Worm (Caenorhabditis elegans): ENCODE data around the gene Y51H7C.7.

Y51H7C.7 gene

ce11 chrII:1362423-1362822 is 39.9 kb upstream of the Y51H7C.7 start:
- no peak for TF ChIP-seq pha-4 (tag; optimal IDR thresholded peaks at IDR 0.05)
- no peak for TF ChIP-seq Y22D7AL.16 (tag; optimal IDR thresholded peaks at IDR 0.05)
- no peak for TF ChIP-seq syd-9 (tag; optimal IDR thresholded peaks at IDR 0.05)
- TF ChIP-seq mec-3 (tag; optimal IDR thresholded peaks at IDR 0.05; ENCODE audit: borderline replicate concordance), result no peak
- TF ChIP-seq ets-4 (tag; optimal IDR thresholded peaks at IDR 0.05), result no peak
- TF ChIP-seq hlh-15 (tag; optimal IDR thresholded peaks at IDR 0.05), result no peak
- no peak for TF ChIP-seq pag-3 (tag; optimal IDR thresholded peaks at IDR 0.05; ENCODE audit: borderline replicate concordance)
- no peak for TF ChIP-seq ttx-3 (tag; optimal IDR thresholded peaks at IDR 0.05)
- no peak for TF ChIP-seq fkh-6 (tag; optimal IDR thresholded peaks at IDR 0.05)
- TF ChIP-seq gmeb-2 (tag; optimal IDR thresholded peaks at IDR 0.05), result no peak
- TF ChIP-seq ztf-16 (tag; optimal IDR thresholded peaks at IDR 0.05), result no peak

ce11 chrII:1365985-1366384 is 36.4 kb upstream of the Y51H7C.7 start:
- no peak for TF ChIP-seq madf-2 (tag; optimal IDR thresholded peaks at IDR 0.05)

ce11 chrII:1368756-1369155 is 33.6 kb upstream of the Y51H7C.7 start:
- TF ChIP-seq elt-2 (tag; optimal IDR thresholded peaks at IDR 0.05), result no peak
- TF ChIP-seq tbx-7 (tag; optimal IDR thresholded peaks at IDR 0.05), result no peak
- TF ChIP-seq pha-4 (tag; optimal IDR thresholded peaks at IDR 0.05), result no peak
- no peak for TF ChIP-seq lin-11 (tag; optimal IDR thresholded peaks at IDR 0.05)

- TF ChIP-seq ceh-2 (tag; optimal IDR thresholded peaks at IDR 0.05) (no peak), hlh-8 (tag; optimal IDR thresholded peaks at IDR 0.05) (no peak), nhr-11 (tag; optimal IDR thresholded peaks at IDR 0.05) (no peak), dve-1 (tag; optimal IDR thresholded peaks at IDR 0.05) (no peak)
These were observed 33.0 kb upstream of the Y51H7C.7 start for ce11 chrII:1369322-1369721.

- TF ChIP-seq che-1 (tag; optimal IDR thresholded peaks at IDR 0.05), result no peak
- TF ChIP-seq ceh-9 (tag; optimal IDR thresholded peaks at IDR 0.05), result no peak
- no peak for TF ChIP-seq ref-2 (tag; optimal IDR thresholded peaks at IDR 0.05)
- TF ChIP-seq hlh-15 (tag; optimal IDR thresholded peaks at IDR 0.05), result no peak
- no peak for TF ChIP-seq sdc-2 (tag; optimal IDR thresholded peaks at IDR 0.05)
- TF ChIP-seq sox-2 (GFP tag; IDR thresholded peaks at IDR 0.05), result no peak
- no peak for TF ChIP-seq syd-9 (tag; optimal IDR thresholded peaks at IDR 0.05)
- TF ChIP-seq nhr-232 (tag; optimal IDR thresholded peaks at IDR 0.05), result no peak
- TF ChIP-seq ceh-14 (tag; optimal IDR thresholded peaks at IDR 0.05), result no peak
- TF ChIP-seq rnt-1 (tag; optimal IDR thresholded peaks at IDR 0.05), result no peak
- no peak for TF ChIP-seq fkh-10 (GFP tag; optimal IDR thresholded peaks at IDR 0.05)
- no peak for TF ChIP-seq fax-1 (tag; optimal IDR thresholded peaks at IDR 0.05)
- TF ChIP-seq hlh-13 (GFP tag; optimal IDR thresholded peaks at IDR 0.05), result no peak
- no peak for TF ChIP-seq dve-1 (tag; optimal IDR thresholded peaks at IDR 0.05)
- no peak for TF ChIP-seq lin-11 (tag; optimal IDR thresholded peaks at IDR 0.05)
- TF ChIP-seq zip-5 (tag; optimal IDR thresholded peaks at IDR 0.05), result no peak
- TF ChIP-seq odd-2 (tag; optimal IDR thresholded peaks at IDR 0.05), result no peak
- no peak for TF ChIP-seq ceh-24 (tag; optimal IDR thresholded peaks at IDR 0.05)
These were observed 30.8 kb upstream of the Y51H7C.7 start for ce11 chrII:1371533-1371932.

- TF ChIP-seq nfya-1 (tag; optimal IDR thresholded peaks at IDR 0.05) (peak; percentile 52), zip-5 (tag; optimal IDR thresholded peaks at IDR 0.05) (no peak)
These were observed 30.2 kb upstream of the Y51H7C.7 start for ce11 chrII:1372138-1372537.
